Worm (Caenorhabditis elegans) whole organism, L1 larva: Measurements from ENCODE around the gene F26F12.4.

ENCODE experiments used
- C04F5.9 ChIP-seq: sonication (generic microtip); optimal IDR thresholded peaks from 2 replicates; lab custom pipeline; 2016; ENCODE audit warnings: missing genetic modification characterization, missing compliant biosample characterization
- alr-1 ChIP-seq: fragments of 200-800 bp; sonication (Bioruptor generic); optimal IDR thresholded peaks from 2 replicates; lab custom pipeline; 2018; ENCODE audit warnings: borderline replicate concordance, mild to moderate bottlenecking, missing genetic modification characterization, missing compliant biosample characterization
- aly-2 ChIP-seq: fragments of 150-350 bp; optimal IDR thresholded peaks from 2 replicates; lab custom pipeline; 2014; ENCODE audit warnings: missing biosample characterization, missing genetic modification characterization
- ama-1 ChIP-seq: fragments of 150-350 bp; optimal IDR thresholded peaks from 2 replicates; lab custom pipeline; 2014
- blmp-1 ChIP-seq: fragments of 150-350 bp; optimal IDR thresholded peaks from 2 replicates; lab custom pipeline; 2014; ENCODE audit warnings: missing biosample characterization, missing genetic modification characterization
- ceh-63 ChIP-seq: fragments of 200-800 bp; sonication (Bioruptor generic); optimal IDR thresholded peaks from 2 replicates; lab custom pipeline; 2018; ENCODE audit warnings: mild to moderate bottlenecking, missing genetic modification characterization, missing compliant biosample characterization
- ceh-8 ChIP-seq: fragments of 200-800 bp; sonication (Bioruptor generic); optimal IDR thresholded peaks from 2 replicates; lab custom pipeline; 2018; ENCODE audit warnings: mild to moderate bottlenecking, missing genetic modification characterization, moderate library complexity, missing compliant biosample characterization
- ceh-82 ChIP-seq, 3 experiments: fragments of 150-350 bp in 1 of 3; sonication (generic microtip) in 2 of 3; optimal IDR thresholded peaks; 2 replicates each; lab custom pipeline; 2014 to 2017; ENCODE audit warnings: missing biosample characterization in 3 of 3, missing genetic modification characterization in 3 of 3
- ceh-90 ChIP-seq: sonication (generic microtip); optimal IDR thresholded peaks from 2 replicates; lab custom pipeline; 2016; ENCODE audit warnings: missing genetic modification characterization, missing compliant biosample characterization
- ces-1 ChIP-seq: fragments of 150-350 bp; optimal IDR thresholded peaks from 2 replicates; lab custom pipeline; 2014; ENCODE audit warnings: missing biosample characterization, missing genetic modification reagents, missing genetic modification characterization
- efl-1 ChIP-seq, 4 experiments: fragments of 150-350 bp; optimal IDR thresholded peaks in 3 of 4; peaks in 1 of 4; 1 replicate in 1 of 4; 2 replicates in 3 of 4; lab custom pipeline; 2014; ENCODE audit warnings: missing biosample characterization in 2 of 4, missing genetic modification characterization in 2 of 4, missing genetic modification reagents in 2 of 4
- efl-3 ChIP-seq: fragments of 200-800 bp; sonication (Bioruptor generic); optimal IDR thresholded peaks from 2 replicates; lab custom pipeline; 2018; ENCODE audit warnings: mild to moderate bottlenecking, missing genetic modification characterization, missing compliant biosample characterization
- egl-13 ChIP-seq: sonication (generic microtip); optimal IDR thresholded peaks from 2 replicates; lab custom pipeline; 2016; ENCODE audit warnings: missing genotype, missing genetic modification reagents, missing genetic modification characterization, missing compliant biosample characterization
- egl-27 ChIP-seq, 2 experiments: fragments of 150-350 bp in 1 of 2; sonication (generic microtip); optimal IDR thresholded peaks; 3 replicates each; lab custom pipeline; 2017 to 2018; ENCODE audit warnings: missing biosample characterization in 2 of 2, missing genetic modification characterization in 2 of 2, missing genetic modification reagents in 2 of 2
- elt-3 ChIP-seq, 6 experiments: fragments of 150-350 bp in 1 of 6; sonication (generic microtip); optimal IDR thresholded peaks; 2 replicates each; lab custom pipeline; 2017 to 2018; ENCODE audit warnings: missing biosample characterization in 6 of 6, missing genetic modification characterization in 6 of 6, inconsistent platforms in 1 of 6
- fkh-4 ChIP-seq: sonication (generic microtip); optimal IDR thresholded peaks from 2 replicates; lab custom pipeline; 2016; ENCODE audit warnings: missing compliant biosample characterization, missing genetic modification characterization, borderline replicate concordance
- fkh-8 ChIP-seq: sonication (generic microtip); optimal IDR thresholded peaks from 2 replicates; lab custom pipeline; 2016; ENCODE audit warnings: mild to moderate bottlenecking, missing genetic modification characterization, missing compliant biosample characterization
- fos-1 ChIP-seq: fragments of 150-350 bp; optimal IDR thresholded peaks from 2 replicates; lab custom pipeline; 2014; ENCODE audit warnings: missing biosample characterization, missing genetic modification characterization
- hlh-4 ChIP-seq: sonication (generic microtip); optimal IDR thresholded peaks from 2 replicates; lab custom pipeline; 2016; ENCODE audit warnings: mild to moderate bottlenecking, missing genetic modification characterization, missing compliant biosample characterization
- hpl-2 ChIP-seq: fragments of 150-350 bp; optimal IDR thresholded peaks from 2 replicates; lab custom pipeline; 2014; ENCODE audit warnings: missing biosample characterization, missing genetic modification reagents, missing genetic modification characterization
- jun-1 ChIP-seq: fragments of 150-350 bp; optimal IDR thresholded peaks from 2 replicates; lab custom pipeline; 2014; ENCODE audit warnings: missing biosample characterization, missing genetic modification reagents, missing genetic modification characterization
- lin-13 ChIP-seq: fragments of 150-350 bp; optimal IDR thresholded peaks from 2 replicates; lab custom pipeline; 2014; ENCODE audit warnings: missing biosample characterization, missing genetic modification reagents, missing genetic modification characterization
- lin-15B ChIP-seq: fragments of 150-350 bp; sonication (generic microtip); optimal IDR thresholded peaks from 3 replicates; lab custom pipeline; 2014; ENCODE audit warnings: missing biosample characterization, missing genetic modification characterization
- lin-35 ChIP-seq, 2 experiments: fragments of 150-350 bp; optimal IDR thresholded peaks; 2 replicates each; lab custom pipeline; 2014; ENCODE audit warnings: missing biosample characterization in 2 of 2, missing genetic modification characterization in 2 of 2, missing genetic modification reagents in 2 of 2
- lsy-2 ChIP-seq, 2 experiments: fragments of 150-350 bp; optimal IDR thresholded peaks; 2 replicates each; lab custom pipeline; 2014; ENCODE audit warnings: missing biosample characterization in 2 of 2, missing genetic modification characterization in 2 of 2
- mef-2 ChIP-seq: fragments of 150-350 bp; optimal IDR thresholded peaks from 2 replicates; lab custom pipeline; 2014; ENCODE audit warnings: missing biosample characterization, missing genetic modification characterization
- nhr-11 ChIP-seq: fragments of 150-350 bp; optimal IDR thresholded peaks from 2 replicates; lab custom pipeline; 2014; ENCODE audit warnings: missing biosample characterization, missing genetic modification characterization
- nhr-12 ChIP-seq: sonication (generic microtip); optimal IDR thresholded peaks from 2 replicates; lab custom pipeline; 2017; ENCODE audit warnings: missing biosample characterization, missing genetic modification characterization
- nhr-20 ChIP-seq: sonication (generic microtip); optimal IDR thresholded peaks from 2 replicates; lab custom pipeline; 2016; ENCODE audit warnings: mild to moderate bottlenecking, missing genetic modification characterization, missing compliant biosample characterization
- nhr-237 ChIP-seq: fragments of 150-350 bp; optimal IDR thresholded peaks from 2 replicates; lab custom pipeline; 2014; ENCODE audit warnings: missing biosample characterization, missing genetic modification characterization
- nhr-47 ChIP-seq: sonication (generic microtip); optimal IDR thresholded peaks from 2 replicates; lab custom pipeline; 2016; ENCODE audit warnings: mild to moderate bottlenecking, missing genetic modification characterization, moderate library complexity, missing compliant biosample characterization
- nhr-71 ChIP-seq: sonication (generic microtip); optimal IDR thresholded peaks from 2 replicates; lab custom pipeline; 2016; ENCODE audit warnings: mild to moderate bottlenecking, missing genetic modification characterization, moderate library complexity, missing compliant biosample characterization
- nhr-76 ChIP-seq: sonication (generic microtip); optimal IDR thresholded peaks from 2 replicates; lab custom pipeline; 2017; ENCODE audit warnings: missing biosample characterization, missing genetic modification characterization
- nhr-85 ChIP-seq: sonication (generic microtip); peaks from one replicate; lab custom pipeline; 2016; ENCODE audit warnings: missing genetic modification characterization, inconsistent platforms, missing compliant biosample characterization
- nhr-90 ChIP-seq: sonication (generic microtip); optimal IDR thresholded peaks from 2 replicates; lab custom pipeline; 2016; ENCODE audit warnings: mild to moderate bottlenecking, missing genetic modification characterization, missing compliant biosample characterization; ENCODE audit not compliant: poor library complexity
- pag-3 ChIP-seq: sonication (generic microtip); optimal IDR thresholded peaks from 2 replicates; lab custom pipeline; 2017; ENCODE audit warnings: missing genetic modification characterization, mild to moderate bottlenecking, missing compliant biosample characterization, antibody characterized with exemption, borderline replicate concordance; ENCODE audit not compliant: insufficient read depth
- rnt-1 ChIP-seq: sonication (generic microtip); optimal IDR thresholded peaks from 2 replicates; lab custom pipeline; 2016; ENCODE audit warnings: mild to moderate bottlenecking, missing genetic modification characterization, moderate library complexity, missing compliant biosample characterization
- snpc-4 ChIP-seq: fragments of 150-350 bp; optimal IDR thresholded peaks from 2 replicates; lab custom pipeline; 2014; ENCODE audit warnings: missing biosample characterization, missing genetic modification characterization
- snu-23 ChIP-seq: sonication (generic microtip); optimal IDR thresholded peaks from 2 replicates; lab custom pipeline; 2016; ENCODE audit warnings: missing genetic modification characterization, missing compliant biosample characterization
- sox-4 ChIP-seq: sonication (generic microtip); optimal IDR thresholded peaks from 2 replicates; lab custom pipeline; 2016; ENCODE audit warnings: missing genetic modification characterization, missing compliant biosample characterization
- sptf-1 ChIP-seq: fragments of 150-350 bp; optimal IDR thresholded peaks from 2 replicates; lab custom pipeline; 2014; ENCODE audit warnings: missing biosample characterization, missing genetic modification characterization
- swsn-7 ChIP-seq: sonication (generic microtip); optimal IDR thresholded peaks from 2 replicates; lab custom pipeline; 2016; ENCODE audit warnings: missing genetic modification characterization, missing compliant biosample characterization
- tlp-1 ChIP-seq: fragments of 150-350 bp; optimal IDR thresholded peaks from 2 replicates; lab custom pipeline; 2014; ENCODE audit warnings: missing biosample characterization, missing genetic modification characterization
- unc-30 ChIP-seq: sonication (generic microtip); optimal IDR thresholded peaks from 2 replicates; lab custom pipeline; 2017; ENCODE audit warnings: missing biosample characterization, missing genetic modification characterization
- zag-1 ChIP-seq: fragments of 150-350 bp; optimal IDR thresholded peaks from 2 replicates; lab custom pipeline; 2014; ENCODE audit warnings: missing biosample characterization, missing genetic modification characterization
- ztf-11 ChIP-seq, 2 experiments: sonication (generic microtip); optimal IDR thresholded peaks; 2 replicates each; lab custom pipeline; 2016 to 2017; ENCODE audit warnings: missing genetic modification characterization in 2 of 2, missing biosample characterization in 1 of 2, missing compliant biosample characterization in 1 of 2
- ztf-4 ChIP-seq: fragments of 150-350 bp; optimal IDR thresholded peaks from 2 replicates; lab custom pipeline; 2014; ENCODE audit warnings: missing biosample characterization, missing genetic modification characterization

The F26F12.4 gene

ce11 chrV:5842507-5843144, 26.5 kb downstream of the F26F12.4 start (continued):
- no peak for TF ChIP-seq egl-27 (tag; optimal IDR thresholded peaks at IDR 0.05; lab: Kevin White, UChicago)
- no peak for TF ChIP-seq unc-30 (tag; lab: Kevin White, UChicago)
- TF ChIP-seq efl-1 (optimal IDR thresholded peaks at IDR 0.05; lab: Kevin White, UChicago): no peak
- TF ChIP-seq efl-1 (GFP tag; optimal IDR thresholded peaks at IDR 0.05 in 1 of 2; lab: Kevin White, UChicago): peak in 1 of 2 experiments; percentile 74
- TF ChIP-seq nhr-11: no peak
- no peak for TF ChIP-seq zag-1 (tag; lab: Kevin White, UChicago)
- no peak for TF ChIP-seq snpc-4
- no peak for TF ChIP-seq nhr-71
- no peak for TF ChIP-seq nhr-90
- no peak for TF ChIP-seq nhr-76
- no peak for TF ChIP-seq alr-1 (tag; lab: Kevin White, UChicago)
- TF ChIP-seq elt-3 (tag; optimal IDR thresholded peaks at IDR 0.05; lab: Kevin White, UChicago): no peak
- TF ChIP-seq lin-13: no peak
- no peak for TF ChIP-seq ceh-8 (GFP tag; lab: Kevin White, UChicago)
- no peak for TF ChIP-seq sox-4 (tag; lab: Kevin White, UChicago)
- no peak for TF ChIP-seq sptf-1 (tag; lab: Kevin White, UChicago)
- no peak for TF ChIP-seq nhr-237 (tag; lab: Kevin White, UChicago)
- TF ChIP-seq rnt-1 (tag; lab: Kevin White, UChicago): peak; percentile 2
- no peak for TF ChIP-seq ceh-82 (tag; optimal IDR thresholded peaks at IDR 0.05; lab: Kevin White, UChicago)
- TF ChIP-seq snu-23: peak; percentile 1
- TF ChIP-seq ama-1: no peak

DNA sequence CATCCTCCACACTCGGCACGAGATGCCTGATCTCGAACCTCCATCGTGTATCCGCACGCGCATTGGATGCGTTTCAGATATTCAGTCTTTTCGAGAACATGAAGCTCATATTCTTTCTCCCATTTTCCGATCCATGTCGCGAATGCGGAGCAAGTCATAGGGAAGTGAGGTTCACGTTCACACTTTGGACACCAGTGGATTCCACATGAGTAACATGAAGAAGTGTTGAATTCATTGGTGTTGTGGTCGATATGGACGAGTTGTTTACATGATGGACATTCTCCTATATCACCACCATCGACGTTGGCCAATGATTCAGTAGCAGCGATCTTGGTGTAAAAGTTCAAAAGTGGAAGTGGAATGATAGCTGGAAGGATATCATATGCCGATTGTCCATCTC, 28.2 kb downstream of the F26F12.4 start:
- no peak for TF ChIP-seq C04F5.9 (tag; lab: Kevin White, UChicago)
- no peak for TF ChIP-seq blmp-1
- TF ChIP-seq ama-1: peak; percentile 80
- TF ChIP-seq ztf-11 (tag; optimal IDR thresholded peaks at IDR 0.05; lab: Kevin White, UChicago): no peak

ce11 chrV:5838576-5839366, 30.4 kb downstream of the F26F12.4 start, which contains the start of gene F26F12.2:
F26F12.2 (minus strand) TSS chrV:5838613.
- TF ChIP-seq nhr-90 (peak; percentile 9), efl-1 (optimal IDR thresholded peaks at IDR 0.05; lab: Kevin White, UChicago) (peak in 1 of 2 experiments; percentile 2), efl-1 (GFP tag; optimal IDR thresholded peaks at IDR 0.05 in 1 of 2; lab: Kevin White, UChicago) (peak in 1 of 2 experiments; percentile 90), ceh-63 (GFP tag; lab: Kevin White, UChicago) (no peak), swsn-7 (tag; lab: Kevin White, UChicago) (no peak), fkh-4 (tag; lab: Kevin White, UChicago) (no peak), egl-13 (tag; lab: Kevin White, UChicago) (no peak), C04F5.9 (tag; lab: Kevin White, UChicago) (no peak), nhr-20 (no peak), tlp-1 (tag; lab: Kevin White, UChicago) (no peak), hlh-4 (tag; lab: Kevin White, UChicago) (no peak), nhr-76 (no peak), hpl-2 (no peak), nhr-47 (tag; lab: Kevin White, UChicago) (peak; percentile 36), mef-2 (tag; lab: Kevin White, UChicago) (no peak), lsy-2 (tag; optimal IDR thresholded peaks at IDR 0.05; lab: Kevin White, UChicago) (no peak), nhr-12 (tag; lab: Kevin White, UChicago) (no peak), jun-1 (no peak), lin-15B (tag; lab: Kevin White, UChicago) (no peak), pag-3 (no peak), ces-1 (GFP tag; lab: Kevin White, UChicago) (no peak), ceh-90 (tag; lab: Kevin White, UChicago) (no peak), egl-27 (tag; optimal IDR thresholded peaks at IDR 0.05; lab: Kevin White, UChicago) (no peak), nhr-85 (tag; lab: Kevin White, UChicago) (peak; percentile 32), ztf-4 (tag; lab: Kevin White, UChicago) (peak; percentile 82), lin-35 (GFP tag; optimal IDR thresholded peaks at IDR 0.05; lab: Kevin White, UChicago) (peak in 1 of 2 experiments; percentile 24), fos-1 (tag; lab: Kevin White, UChicago) (no peak), fkh-8 (tag; lab: Kevin White, UChicago) (no peak), aly-2 (tag; lab: Kevin White, UChicago) (peak; percentile 30), zag-1 (tag; lab: Kevin White, UChicago) (no peak), efl-3 (GFP tag; lab: Kevin White, UChicago) (no peak)
